Worm (Caenorhabditis elegans) whole organism, mixed stage, embryonic: ENCODE measurements around the gene frpr-1.

ENCODE experiments used
- M03D4.4 ChIP-seq: sonication (generic microtip); optimal IDR thresholded peaks from 2 replicates; lab custom pipeline; 2017; ENCODE audit warnings: mild to moderate bottlenecking, missing genetic modification characterization, missing compliant biosample characterization
- bed-3 ChIP-seq: fragments of 200-800 bp; sonication (Bioruptor generic); optimal IDR thresholded peaks from 3 replicates; lab custom pipeline; 2018; ENCODE audit warnings: mild to moderate bottlenecking, missing genetic modification characterization, moderate library complexity, missing compliant biosample characterization
- blmp-1 ChIP-seq: fragments of 150-350 bp; optimal IDR thresholded peaks from 2 replicates; lab custom pipeline; 2014; ENCODE audit warnings: missing biosample characterization, missing genetic modification characterization
- ceh-39 ChIP-seq: fragments of 150-350 bp; optimal IDR thresholded peaks from 2 replicates; lab custom pipeline; 2014; ENCODE audit warnings: missing biosample characterization, missing genetic modification characterization
- ceh-43 ChIP-seq: fragments of 200-800 bp; sonication (Bioruptor generic); optimal IDR thresholded peaks from 2 replicates; lab custom pipeline; 2018; ENCODE audit warnings: mild to moderate bottlenecking, missing genetic modification characterization, moderate library complexity, missing compliant biosample characterization
- ceh-83 ChIP-seq: fragments of 200-800 bp; sonication (Bioruptor generic); optimal IDR thresholded peaks from 2 replicates; lab custom pipeline; 2018; ENCODE audit warnings: mild to moderate bottlenecking, missing genetic modification characterization, missing compliant biosample characterization
- ces-1 ChIP-seq: fragments of 150-350 bp; optimal IDR thresholded peaks from 2 replicates; lab custom pipeline; 2014; ENCODE audit warnings: missing biosample characterization, missing genetic modification reagents, missing genetic modification characterization
- cnd-1 ChIP-seq: fragments of 200-800 bp; sonication (Bioruptor generic); optimal IDR thresholded peaks from 2 replicates; lab custom pipeline; 2018; ENCODE audit warnings: mild to moderate bottlenecking, missing genetic modification characterization, missing compliant biosample characterization
- drap-1 ChIP-seq: fragments of 200-800 bp; sonication (Bioruptor generic); optimal IDR thresholded peaks from 3 replicates; lab custom pipeline; 2018; ENCODE audit warnings: mild to moderate bottlenecking, missing genetic modification characterization, missing compliant biosample characterization
- elt-1 ChIP-seq: sonication (generic microtip); optimal IDR thresholded peaks from 2 replicates; lab custom pipeline; 2017; ENCODE audit warnings: missing genetic modification characterization, mild to moderate bottlenecking, missing compliant biosample characterization, antibody characterized with exemption, moderate library complexity, borderline replicate concordance; ENCODE audit not compliant: insufficient read depth
- elt-3 ChIP-seq: fragments of 150-350 bp; optimal IDR thresholded peaks from 2 replicates; lab custom pipeline; 2014; ENCODE audit warnings: missing biosample characterization, missing genetic modification characterization
- flh-1 ChIP-seq: fragments of 200-800 bp; sonication (Bioruptor generic); optimal IDR thresholded peaks from 2 replicates; lab custom pipeline; 2018; ENCODE audit warnings: mild to moderate bottlenecking, missing genetic modification characterization, moderate library complexity, missing compliant biosample characterization
- ham-2 ChIP-seq: fragments of 200-800 bp; sonication (Bioruptor generic); optimal IDR thresholded peaks from 2 replicates; lab custom pipeline; 2018; ENCODE audit warnings: mild to moderate bottlenecking, missing genetic modification characterization, missing compliant biosample characterization
- hlh-1 ChIP-seq: fragments of 150-350 bp; optimal IDR thresholded peaks from 2 replicates; lab custom pipeline; 2014; ENCODE audit warnings: missing biosample characterization, missing genetic modification reagents, missing genetic modification characterization
- lin-13 ChIP-seq: fragments of 150-350 bp; optimal IDR thresholded peaks from 2 replicates; lab custom pipeline; 2014; ENCODE audit warnings: missing biosample characterization, missing genetic modification characterization
- lin-32 ChIP-seq: fragments of 200-800 bp; sonication (Bioruptor generic); optimal IDR thresholded peaks from 2 replicates; lab custom pipeline; 2018; ENCODE audit warnings: mild to moderate bottlenecking, missing genetic modification characterization, missing compliant biosample characterization
- lsy-2 ChIP-seq: fragments of 150-350 bp; optimal IDR thresholded peaks from 2 replicates; lab custom pipeline; 2014; ENCODE audit warnings: missing biosample characterization, missing genetic modification characterization
- mab-5 ChIP-seq: fragments of 150-350 bp; optimal IDR thresholded peaks from 2 replicates; lab custom pipeline; 2014; ENCODE audit warnings: missing biosample characterization, missing genetic modification characterization
- mep-1 ChIP-seq: fragments of 150-350 bp; optimal IDR thresholded peaks from 2 replicates; lab custom pipeline; 2017; ENCODE audit warnings: missing biosample characterization, missing genetic modification reagents, missing genetic modification characterization, inconsistent platforms
- mls-2 ChIP-seq: sonication (generic microtip); optimal IDR thresholded peaks from 2 replicates; lab custom pipeline; 2016; ENCODE audit warnings: mild to moderate bottlenecking, missing genetic modification characterization, moderate library complexity, missing compliant biosample characterization
- nhr-12 ChIP-seq: fragments of 150-350 bp; optimal IDR thresholded peaks from 2 replicates; lab custom pipeline; 2014; ENCODE audit warnings: missing biosample characterization, missing genetic modification characterization
- nhr-2 ChIP-seq: fragments of 150-350 bp; optimal IDR thresholded peaks from 2 replicates; lab custom pipeline; 2014; ENCODE audit warnings: missing biosample characterization, missing genetic modification characterization
- nhr-237 ChIP-seq: fragments of 150-350 bp; optimal IDR thresholded peaks from 2 replicates; lab custom pipeline; 2014; ENCODE audit warnings: missing biosample characterization, missing genetic modification characterization
- nhr-28 ChIP-seq: fragments of 150-350 bp; optimal IDR thresholded peaks from 2 replicates; lab custom pipeline; 2014; ENCODE audit warnings: missing biosample characterization, missing genetic modification characterization
- nhr-76 ChIP-seq: sonication (generic microtip); optimal IDR thresholded peaks from 2 replicates; lab custom pipeline; 2017; ENCODE audit warnings: missing biosample characterization, missing genetic modification characterization
- pha-4 ChIP-seq: fragments of 150-350 bp; optimal IDR thresholded peaks from 2 replicates; lab custom pipeline; 2018; ENCODE audit warnings: missing biosample characterization, missing genetic modification reagents, missing genetic modification characterization
- sem-2 ChIP-seq: fragments of 200-800 bp; sonication (Bioruptor generic); optimal IDR thresholded peaks from 2 replicates; lab custom pipeline; 2018; ENCODE audit warnings: mild to moderate bottlenecking, missing genetic modification characterization, missing compliant biosample characterization
- snpc-4 ChIP-seq: fragments of 150-350 bp; optimal IDR thresholded peaks from 2 replicates; lab custom pipeline; 2014; ENCODE audit warnings: missing biosample characterization, missing genetic modification characterization
- sptf-1 ChIP-seq: sonication (generic microtip); optimal IDR thresholded peaks from 2 replicates; lab custom pipeline; 2017; ENCODE audit warnings: mild to moderate bottlenecking, missing genetic modification characterization, moderate library complexity, missing compliant biosample characterization
- tbx-8 ChIP-seq: fragments of 200-800 bp; sonication (Bioruptor generic); optimal IDR thresholded peaks from 2 replicates; lab custom pipeline; 2018; ENCODE audit warnings: mild to moderate bottlenecking, missing genetic modification characterization, moderate library complexity, missing compliant biosample characterization
- unc-120 ChIP-seq: sonication (generic microtip); optimal IDR thresholded peaks from 2 replicates; lab custom pipeline; 2017; ENCODE audit warnings: missing genetic modification characterization, missing compliant biosample characterization; ENCODE audit not compliant: poor library complexity, severe bottlenecking
- unc-39 ChIP-seq: fragments of 150-350 bp; optimal IDR thresholded peaks from 2 replicates; lab custom pipeline; 2014; ENCODE audit warnings: missing biosample characterization, missing genetic modification characterization
- unc-62 ChIP-seq: fragments of 150-350 bp; optimal IDR thresholded peaks from 2 replicates; lab custom pipeline; 2014; ENCODE audit warnings: missing biosample characterization, missing genetic modification reagents, missing genetic modification characterization
- zip-8 ChIP-seq: fragments of 150-350 bp; optimal IDR thresholded peaks from 2 replicates; lab custom pipeline; 2014; ENCODE audit warnings: missing biosample characterization, missing genetic modification characterization
- ztf-11 ChIP-seq: fragments of 150-350 bp; optimal IDR thresholded peaks from 2 replicates; lab custom pipeline; 2014; ENCODE audit warnings: missing biosample characterization, missing genetic modification characterization

The frpr-1 gene

DNA sequence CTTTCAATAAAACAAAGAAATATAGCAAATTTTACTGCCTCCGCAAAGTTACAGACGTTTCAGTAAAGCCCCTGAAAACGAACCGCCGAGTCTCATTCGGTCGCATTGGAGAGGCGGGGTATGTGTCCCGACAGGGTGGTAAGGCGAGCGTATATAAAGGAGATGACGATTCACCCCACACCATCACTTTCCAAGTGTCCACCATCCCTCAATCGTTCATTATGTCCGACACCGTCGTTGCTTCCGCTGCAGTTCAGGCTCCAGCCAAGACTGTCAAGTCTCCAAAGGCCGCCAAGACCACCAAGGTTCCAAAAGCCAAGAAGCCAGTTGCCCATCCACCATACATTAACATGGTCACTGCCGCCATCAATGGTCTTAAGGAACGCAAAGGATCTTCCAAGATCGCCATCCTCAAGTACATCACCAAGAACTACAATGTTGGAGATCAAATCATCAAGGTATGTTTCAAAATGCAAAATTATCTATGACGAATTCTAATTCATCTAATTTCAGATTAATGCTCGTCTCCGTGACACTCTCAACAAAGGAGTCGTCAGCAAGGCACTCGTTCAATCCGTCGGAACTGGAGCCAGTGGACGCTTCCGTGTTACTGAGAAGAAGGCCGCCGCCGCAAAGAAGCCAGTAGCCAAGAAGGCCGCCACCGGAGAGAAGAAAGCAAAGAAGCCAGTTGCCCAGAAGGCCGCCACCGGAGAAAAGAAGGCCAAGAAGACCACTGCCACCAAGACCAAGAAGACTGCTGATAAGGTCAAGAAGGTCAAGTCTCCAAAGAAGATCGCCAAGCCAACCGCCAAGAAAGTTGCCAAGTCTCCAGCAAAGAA lies 29.8 kb upstream of the frpr-1 start, which contains the start of gene hil-3:
hil-3 (plus strand) TSS at position 195 of the 839 bp plus-strand sequence.
- TF ChIP-seq mep-1 (tag; lab: Kevin White, UChicago) (peak; percentile 76), unc-39 (no peak), drap-1 (GFP tag; lab: Kevin White, UChicago) (no peak), nhr-76 (tag; lab: Kevin White, UChicago) (no peak), flh-1 (GFP tag; lab: Kevin White, UChicago) (no peak), pha-4 (tag; lab: Kevin White, UChicago) (peak; percentile 34), nhr-237 (no peak), sptf-1 (tag; lab: Kevin White, UChicago) (no peak), ceh-43 (GFP tag; lab: Kevin White, UChicago) (no peak), cnd-1 (tag; lab: Kevin White, UChicago) (peak; percentile 48), bed-3 (no peak), unc-62 (no peak), mls-2 (tag; lab: Kevin White, UChicago) (no peak), lsy-2 (tag; lab: Kevin White, UChicago) (peak; percentile 11), nhr-28 (tag; lab: Kevin White, UChicago) (no peak), tbx-8 (no peak), zip-8 (tag; lab: Kevin White, UChicago) (no peak), unc-120 (tag; lab: Kevin White, UChicago) (no peak), snpc-4 (tag; lab: Kevin White, UChicago) (no peak), elt-3 (no peak), ceh-39 (tag; lab: Kevin White, UChicago) (no peak), ceh-83 (GFP tag; lab: Kevin White, UChicago) (peak; percentile 64), ces-1 (GFP tag; lab: Kevin White, UChicago) (no peak), lin-13 (peak; percentile 75), blmp-1 (tag; lab: Kevin White, UChicago) (no peak), M03D4.4 (tag; lab: Kevin White, UChicago) (no peak), ham-2 (no peak), nhr-2 (tag; lab: Kevin White, UChicago) (no peak), hlh-1 (tag; lab: Kevin White, UChicago) (no peak), mab-5 (no peak), nhr-12 (tag; lab: Kevin White, UChicago) (no peak), sem-2 (peak; percentile 26), ztf-11 (tag; lab: Kevin White, UChicago) (peak; percentile 40), lin-32 (GFP tag; lab: Kevin White, UChicago) (no peak), elt-1 (tag; lab: Kevin White, UChicago) (no peak)

DNA sequence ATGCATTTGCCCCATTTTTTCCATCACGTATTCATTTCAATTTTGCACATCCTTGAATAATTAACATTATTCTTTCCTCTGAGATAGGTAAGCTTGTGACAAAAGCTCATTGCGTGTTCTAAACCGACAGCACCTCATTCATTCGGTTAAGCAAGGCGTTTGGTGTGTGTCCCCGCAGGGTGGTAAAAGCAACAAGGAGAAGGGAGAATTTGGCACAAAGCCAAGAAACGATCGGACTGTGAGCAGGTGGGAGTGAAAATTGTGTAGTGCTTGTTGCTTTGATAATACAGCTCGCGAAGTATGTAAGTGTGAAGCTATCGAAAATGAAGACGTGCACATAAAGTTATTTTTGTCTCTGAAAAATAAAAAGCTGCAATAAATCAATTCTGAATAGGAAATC lies 27.7 kb upstream of the frpr-1 start:
- TF ChIP-seq lin-13: peak; percentile 95
- TF ChIP-seq hlh-1 (tag; lab: Kevin White, UChicago): peak; percentile 1
- peak; percentile 58 for TF ChIP-seq sptf-1 (tag; lab: Kevin White, UChicago)
- peak; percentile 56 for TF ChIP-seq cnd-1 (tag; lab: Kevin White, UChicago)
- TF ChIP-seq ztf-11 (tag; lab: Kevin White, UChicago): peak; percentile 91
- peak; percentile 45 for TF ChIP-seq lsy-2 (tag; lab: Kevin White, UChicago)
- no peak for TF ChIP-seq blmp-1 (tag; lab: Kevin White, UChicago)
- TF ChIP-seq mep-1 (tag; lab: Kevin White, UChicago): peak; percentile 94
- TF ChIP-seq pha-4 (tag; lab: Kevin White, UChicago): peak; percentile 46
- no peak for TF ChIP-seq nhr-76 (tag; lab: Kevin White, UChicago)
- TF ChIP-seq nhr-2 (tag; lab: Kevin White, UChicago): peak; percentile 12
- peak; percentile 68 for TF ChIP-seq ceh-39 (tag; lab: Kevin White, UChicago)
- TF ChIP-seq ces-1 (GFP tag; lab: Kevin White, UChicago): peak; percentile 18
- no peak for TF ChIP-seq sem-2
- TF ChIP-seq lin-32 (GFP tag; lab: Kevin White, UChicago): peak; percentile 38
- no peak for TF ChIP-seq mls-2 (tag; lab: Kevin White, UChicago)
- TF ChIP-seq unc-39: no peak
- no peak for TF ChIP-seq elt-3
- peak; percentile 30 for TF ChIP-seq unc-62
- TF ChIP-seq ham-2: peak; percentile 60
